Worm (Caenorhabditis elegans): ENCODE results near the gene F28A10.1.

F28A10.1 gene

ce11 chrII:799700-800099, 25.9 kb upstream of the F28A10.1 start, which contains the start of gene F46F5.14:
Gene F46F5.14, plus strand, starts transcription at chrII:800000.
- TF ChIP-seq C06A6.2 (GFP tag; conservative IDR thresholded peaks at IDR 0.05) (no peak), xnd-1 (tag; optimal IDR thresholded peaks at IDR 0.05) (no peak), madf-10 (tag; optimal IDR thresholded peaks at IDR 0.05) (no peak), tbp1 (GFP tag; optimal IDR thresholded peaks at IDR 0.05) (no peak), egrh-3 (GFP tag; IDR thresholded peaks at IDR 0.05) (no peak), ceh-40 (GFP tag; IDR thresholded peaks at IDR 0.05) (no peak), hlh-26 (GFP tag; conservative IDR thresholded peaks at IDR 0.05) (no peak), F33H1.4 (GFP tag; IDR thresholded peaks at IDR 0.05) (no peak), athp-1 (tag; optimal IDR thresholded peaks at IDR 0.05) (no peak), attf-6 (GFP tag; IDR thresholded peaks at IDR 0.05) (no peak), him-1 (tag; optimal IDR thresholded peaks at IDR 0.05) (no peak), snpc-1.1 (tag; optimal IDR thresholded peaks at IDR 0.05; ENCODE audit: insufficient read depth) (no peak), hsf-1 (GFP tag; IDR thresholded peaks at IDR 0.05) (no peak), ceh-91 (GFP tag; IDR thresholded peaks at IDR 0.05) (no peak), akir-1 (GFP tag; optimal IDR thresholded peaks at IDR 0.05) (no peak), ztf-6 (GFP tag; IDR thresholded peaks at IDR 0.05) (no peak)

- no peak for TF ChIP-seq ama-1 (optimal IDR thresholded peaks at IDR 0.05)
- no peak for TF ChIP-seq ama-1 (GFP tag; optimal IDR thresholded peaks at IDR 0.05)
- no peak for TF ChIP-seq efl-1 (GFP tag; optimal IDR thresholded peaks at IDR 0.05)
- TF ChIP-seq unc-130 (GFP tag; optimal IDR thresholded peaks at IDR 0.05) = no peak
- no peak for TF ChIP-seq nfya-1 (tag; optimal IDR thresholded peaks at IDR 0.05; ENCODE audit: borderline replicate concordance, insufficient read depth)
- TF ChIP-seq rpc-1 (optimal IDR thresholded peaks at IDR 0.05) = no peak
- no peak for TF ChIP-seq rpc-1 (tag; optimal IDR thresholded peaks at IDR 0.05)
- no peak for TF ChIP-seq zim-3 (tag; optimal IDR thresholded peaks at IDR 0.05)
- TF ChIP-seq F23B12.7 (tag; optimal IDR thresholded peaks at IDR 0.05; ENCODE audit: insufficient read depth) = no peak
- TF ChIP-seq athp-1 (tag; optimal IDR thresholded peaks at IDR 0.05) = no peak
- TF ChIP-seq dox-1 (GFP tag; IDR thresholded peaks at IDR 0.05) = no peak
- no peak for TF ChIP-seq T07F8.4 (tag; optimal IDR thresholded peaks at IDR 0.05)
- TF ChIP-seq egl-18 (GFP tag; IDR thresholded peaks at IDR 0.05) = no peak
- no peak for TF ChIP-seq mxl-1 (tag; optimal IDR thresholded peaks at IDR 0.05)
- TF ChIP-seq nfya-2 (GFP tag; IDR thresholded peaks at IDR 0.05) = no peak
- TF ChIP-seq F33H1.4 (GFP tag; IDR thresholded peaks at IDR 0.05) = no peak
- TF ChIP-seq dpl-1 (GFP tag; optimal IDR thresholded peaks at IDR 0.05) = no peak
- no peak for TF ChIP-seq tbx-9 (tag; optimal IDR thresholded peaks at IDR 0.05; ENCODE audit: borderline replicate concordance)
- no peak for TF ChIP-seq gei-17 (GFP tag; optimal IDR thresholded peaks at IDR 0.05)
- no peak for TF ChIP-seq madf-10 (tag; optimal IDR thresholded peaks at IDR 0.05)
Observed at ce11 chrII:803009-803408, 22.6 kb upstream of the F28A10.1 start, which contains the start of gene F46F5.13. Gene F46F5.13, plus strand, starts transcription at chrII:803309.

ce11 chrII:808457-808856, 17.2 kb upstream of the F28A10.1 start, which contains the start of gene F46F5.11:
Gene F46F5.11, plus strand, starts transcription at chrII:808757.
- TF ChIP-seq ztf-22 (GFP tag; optimal IDR thresholded peaks at IDR 0.05) (no peak), lin-35 (GFP tag; optimal IDR thresholded peaks at IDR 0.05) (no peak), F39B2.1 (GFP tag; IDR thresholded peaks at IDR 0.05) (no peak), attf-3 (GFP tag; conservative IDR thresholded peaks at IDR 0.05) (no peak), hlh-12 (tag; optimal IDR thresholded peaks at IDR 0.05) (no peak), lsl-1 (GFP tag; optimal IDR thresholded peaks at IDR 0.05) (no peak), xnd-1 (tag; optimal IDR thresholded peaks at IDR 0.05) (no peak), egrh-3 (GFP tag; IDR thresholded peaks at IDR 0.05) (no peak), nhr-80 (tag; optimal IDR thresholded peaks at IDR 0.05) (no peak), nhr-90 (tag; optimal IDR thresholded peaks at IDR 0.05) (no peak), F10E7.11 (tag; optimal IDR thresholded peaks at IDR 0.05) (no peak), F22D6.2 (tag; optimal IDR thresholded peaks at IDR 0.05) (no peak), F57C9.4 (tag; optimal IDR thresholded peaks at IDR 0.05) (no peak), ceh-91 (GFP tag; IDR thresholded peaks at IDR 0.05) (no peak), B0019.2 (GFP tag; conservative IDR thresholded peaks at IDR 0.05) (no peak), let-526 (GFP tag; IDR thresholded peaks at IDR 0.05) (no peak)
